Fruit fly (Drosophila melanogaster) whole organism, embryonic: ENCODE data around the gene CG5265.

Experiments
- CG13775 ChIP-seq: fragments of 200-800 bp; sonication (Bioruptor generic); optimal IDR thresholded peaks from 3 replicates; lab custom pipeline; 2017; ENCODE audit warnings: missing biosample characterization, mild to moderate bottlenecking, missing genetic modification characterization
- CG3847 ChIP-seq: fragments of 200-800 bp; sonication (Bioruptor generic); IDR thresholded peaks from 2 replicates; pipeline ENCODE4 v1.3.6; 2022; ENCODE audit warnings: missing biosample characterization, missing genetic modification characterization
- pan ChIP-seq, 4 experiments: fragments of >200 bp in 3 of 4; fragments of 200-800 bp in 1 of 4; sonication (Bioruptor generic) in 1 of 4; optimal IDR thresholded peaks in 3 of 4; IDR thresholded peaks in 1 of 4; 2 replicates each; pipeline versions ENCODE4 v1.3.6 to Lab custom; 2017 to 2022; ENCODE audit warnings: missing biosample characterization in 2 of 4, missing genetic modification characterization in 2 of 4, mixed read lengths in 1 of 4

dm6 chr3R:17120165-17120564 lies 18.6 kb upstream of the CG5265 start, which contains the start of gene CG34278:
- TF ChIP-seq CG13775 (GFP tag; lab: Kevin White, UChicago) (no peak), CG3847 (GFP tag; lab: Robert Waterston, UW) (no peak), pan (optimal IDR thresholded peaks at IDR 0.05; lab: Kevin White, UChicago) (no peak), pan (GFP tag; optimal IDR thresholded peaks at IDR 0.05 in 1 of 2, IDR thresholded peaks at IDR 0.05 in 1 of 2) (no peak)
